Fruit fly (Drosophila melanogaster) whole organism, adult: ENCODE data around the gene CG9132.

Source experiments
- CG11617 ChIP-seq: fragments of 200-800 bp; sonication (Bioruptor generic); optimal IDR thresholded peaks from 2 replicates; lab custom pipeline; 2017; ENCODE audit warnings: mild to moderate bottlenecking, missing biosample characterization, missing genetic modification reagents, missing genetic modification characterization
- CG1620 ChIP-seq: fragments of 200-800 bp; sonication (Bioruptor generic); optimal IDR thresholded peaks from 2 replicates; lab custom pipeline; 2016; ENCODE audit warnings: missing biosample characterization, missing genetic modification characterization
- CG7045 ChIP-seq: fragments of 200-800 bp; sonication (Bioruptor generic); optimal IDR thresholded peaks from 2 replicates; lab custom pipeline; 2017; ENCODE audit warnings: missing biosample characterization, mild to moderate bottlenecking, missing genetic modification characterization
- CG7101 ChIP-seq: fragments of 200-800 bp; sonication (Bioruptor generic); optimal IDR thresholded peaks from 2 replicates; lab custom pipeline; 2018; ENCODE audit warnings: missing biosample characterization, mild to moderate bottlenecking, missing genetic modification characterization, moderate library complexity
- Crg-1 ChIP-seq: fragments of 200-800 bp; sonication (Bioruptor generic); optimal IDR thresholded peaks from 2 replicates; lab custom pipeline; 2016; ENCODE audit warnings: missing biosample characterization, missing genetic modification characterization
- Hr96 ChIP-seq: fragments of 200-800 bp; sonication (Bioruptor generic); optimal IDR thresholded peaks from 2 replicates; lab custom pipeline; 2016; ENCODE audit warnings: missing biosample characterization, missing genetic modification characterization
- bab1 ChIP-seq: fragments of 200-800 bp; sonication (Bioruptor generic); optimal IDR thresholded peaks from 3 replicates; lab custom pipeline; 2019; ENCODE audit warnings: missing biosample characterization, mild to moderate bottlenecking, missing genetic modification characterization, moderate library complexity
- cnc ChIP-seq, 2 experiments: fragments of >200 bp; optimal IDR thresholded peaks; 2 replicates each; lab custom pipeline; 2017
- kay ChIP-seq: fragments of 200-800 bp; sonication (Bioruptor generic); peaks from one replicate; lab custom pipeline; 2016; ENCODE audit warnings: missing biosample characterization, missing genetic modification characterization, borderline replicate concordance

dm6 chrX:16798166-16798565 lies 2.3 kb downstream of the CG9132 start:
- TF ChIP-seq Hr96 (GFP tag; lab: Kevin White, UChicago) (no peak), CG7101 (tag; lab: Kevin White, UChicago) (no peak), bab1 (GFP tag; lab: Kevin White, UChicago) (no peak), CG11617 (GFP tag; lab: Kevin White, UChicago) (no peak), Crg-1 (no peak), CG7045 (GFP tag; lab: Kevin White, UChicago) (no peak), cnc (optimal IDR thresholded peaks at IDR 0.05; lab: Kevin White, UChicago) (no peak), kay (no peak), CG1620 (GFP tag; lab: Kevin White, UChicago) (no peak)
